Worm (Caenorhabditis elegans) whole organism, L4/young adult: Measurements from ENCODE around the gene dvc-1.

Experiments
- W03F9.2 ChIP-seq: fragments of 150-350 bp; optimal IDR thresholded peaks from 2 replicates; lab custom pipeline; 2014; ENCODE audit warnings: missing biosample characterization, missing genetic modification characterization
- dao-5 ChIP-seq: sonication (generic microtip); optimal IDR thresholded peaks from 2 replicates; lab custom pipeline; 2016; ENCODE audit warnings: missing genotype, missing genetic modification characterization, moderate library complexity, missing compliant biosample characterization
- him-1 ChIP-seq: sonication (generic microtip); optimal IDR thresholded peaks from 2 replicates; lab custom pipeline; 2016; ENCODE audit warnings: missing genotype, missing genetic modification reagents, missing genetic modification characterization, missing compliant biosample characterization

Gene dvc-1

DNA sequence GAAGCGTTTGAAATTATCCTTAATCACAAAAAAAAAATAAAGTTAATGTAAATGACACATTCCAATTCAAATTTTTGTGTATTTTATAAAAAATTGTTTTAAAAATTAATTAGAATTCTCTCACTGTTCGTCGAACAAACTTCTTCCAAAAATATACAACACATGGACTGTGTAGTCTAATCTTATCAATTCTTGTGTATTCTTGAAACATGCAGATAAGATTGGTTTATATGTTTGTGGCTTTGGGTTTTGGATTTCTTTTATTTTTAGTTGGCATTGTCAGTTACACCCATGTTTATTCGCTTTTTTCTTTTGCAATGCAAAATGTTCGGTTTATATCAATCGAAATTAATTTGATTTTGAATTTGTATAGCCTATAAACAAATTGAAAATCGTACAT lies 18.7 kb downstream of the dvc-1 start:
- TF ChIP-seq dao-5 (tag; lab: Kevin White, UChicago) (no peak), him-1 (no peak), W03F9.2 (tag; lab: Kevin White, UChicago) (no peak)

DNA sequence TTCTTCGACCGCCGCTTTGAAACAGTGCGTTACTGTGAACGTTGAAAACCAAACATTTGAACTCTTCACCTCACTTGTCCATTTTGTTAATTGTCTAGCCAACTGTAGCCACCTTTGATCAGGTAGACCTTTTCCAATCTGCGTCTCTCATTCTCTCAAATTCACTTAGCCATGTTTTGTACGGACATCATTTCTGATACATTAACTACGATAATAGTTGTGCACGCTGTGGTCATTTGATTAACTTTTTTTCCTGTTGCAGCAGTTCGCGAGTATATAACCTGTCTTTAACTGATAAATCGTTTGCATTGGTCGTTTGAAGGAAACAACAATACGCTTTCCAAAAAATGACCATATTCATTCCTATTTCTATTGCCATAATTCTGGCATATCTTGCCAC lies 21.7 kb downstream of the dvc-1 start, which contains the start of gene cyp-29A2:
cyp-29A2 (plus strand) TSS at position 190 of the 400 bp plus-strand sequence.
- TF ChIP-seq W03F9.2 (tag; lab: Kevin White, UChicago) (no peak), him-1 (no peak), dao-5 (tag; lab: Kevin White, UChicago) (no peak)

- TF ChIP-seq W03F9.2 (tag; lab: Kevin White, UChicago) (no peak), dao-5 (tag; lab: Kevin White, UChicago) (no peak), him-1 (no peak)
Measured at ce11 chrV:11216137-11216536, 23.0 kb downstream of the dvc-1 start.

DNA sequence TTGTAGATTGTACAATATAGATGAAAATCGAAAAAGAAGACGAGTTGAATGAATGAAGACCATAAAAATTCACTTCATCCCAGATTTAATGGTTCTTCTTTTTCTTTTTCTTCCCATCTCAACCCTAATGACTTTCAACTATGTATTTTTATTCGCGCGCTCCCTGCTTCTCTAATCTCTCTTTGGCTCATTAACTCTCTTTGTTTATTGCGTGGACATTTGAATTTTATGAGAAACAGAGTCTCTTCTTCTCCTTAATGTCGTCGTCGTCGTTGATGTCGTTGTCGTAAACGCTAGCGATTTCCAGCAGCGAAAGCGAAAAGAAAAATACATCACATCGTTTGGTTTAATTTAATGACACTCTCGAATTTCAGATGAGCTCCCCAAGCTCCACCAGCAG lies 24.6 kb downstream of the dvc-1 start:
- no peak for TF ChIP-seq W03F9.2 (tag; lab: Kevin White, UChicago)
- no peak for TF ChIP-seq him-1
- no peak for TF ChIP-seq dao-5 (tag; lab: Kevin White, UChicago)

ce11 chrV:11211323-11211722 lies 27.8 kb downstream of the dvc-1 start:
- TF ChIP-seq dao-5 (tag; lab: Kevin White, UChicago), result no peak
- no peak for TF ChIP-seq him-1
- TF ChIP-seq W03F9.2 (tag; lab: Kevin White, UChicago), result no peak

DNA sequence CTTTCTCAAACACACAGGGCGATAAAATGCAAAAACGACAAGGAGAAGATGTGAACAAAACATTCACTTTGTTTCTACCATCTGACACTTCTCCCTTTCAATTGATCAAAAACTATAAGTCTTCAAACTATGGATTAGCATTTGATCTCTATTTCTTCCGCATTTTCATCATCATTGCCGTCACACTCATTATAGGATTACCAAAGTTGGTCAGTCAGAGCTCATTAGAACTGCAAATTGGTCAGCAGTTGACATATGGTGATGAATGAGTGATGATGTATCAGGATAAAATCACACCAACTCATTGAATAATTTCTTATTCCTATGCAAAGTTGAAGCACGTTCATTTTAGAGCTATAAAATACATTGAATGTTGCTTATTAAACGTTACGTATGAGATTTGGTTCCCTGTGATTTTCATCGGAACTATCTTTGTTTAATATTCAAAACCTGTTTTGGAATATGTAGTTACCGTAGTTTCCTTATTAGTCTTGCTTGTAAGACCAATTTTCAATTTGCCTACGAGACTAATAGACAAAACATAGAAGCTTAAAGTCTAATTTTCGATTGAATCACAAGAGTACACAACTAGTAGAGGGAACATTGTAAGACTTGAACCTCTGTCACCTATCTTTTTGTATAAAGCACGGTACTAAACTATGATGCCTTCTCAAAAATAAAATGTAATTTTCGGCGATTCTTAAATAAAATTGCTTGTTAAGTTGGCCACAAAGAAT lies 29.5 kb downstream of the dvc-1 start:
- TF ChIP-seq W03F9.2 (tag; lab: Kevin White, UChicago) (no peak), him-1 (no peak), dao-5 (tag; lab: Kevin White, UChicago) (no peak)

DNA sequence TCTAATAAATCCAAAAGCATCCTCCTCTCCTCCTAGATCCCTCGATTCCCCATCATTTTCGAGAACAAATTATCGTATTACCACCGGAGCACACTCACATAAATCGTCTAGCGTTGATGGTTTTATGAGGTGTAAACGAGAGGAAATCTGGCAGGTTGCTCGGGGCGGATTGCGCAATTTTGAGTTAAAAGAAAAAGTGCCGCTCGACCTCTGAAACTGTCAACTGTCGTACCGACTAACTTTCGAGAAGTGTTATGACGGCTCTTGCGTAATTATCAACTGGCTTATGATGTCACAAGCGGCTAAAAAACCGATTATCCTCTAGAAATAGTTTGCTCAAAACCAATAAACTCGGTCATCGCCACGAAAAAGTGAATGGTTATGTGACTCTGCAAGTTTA lies 32.7 kb downstream of the dvc-1 start:
- TF ChIP-seq him-1 (no peak), W03F9.2 (tag; lab: Kevin White, UChicago) (no peak), dao-5 (tag; lab: Kevin White, UChicago) (no peak)

ce11 chrV:11204452-11204851 lies 34.7 kb downstream of the dvc-1 start:
- TF ChIP-seq W03F9.2 (tag; lab: Kevin White, UChicago) (no peak), dao-5 (tag; lab: Kevin White, UChicago) (no peak), him-1 (no peak)

ce11 chrV:11201826-11202565 lies 37.1 kb downstream of the dvc-1 start, which contains the start of gene K10D6.4:
K10D6.4 (plus strand) TSS chrV:11201925.
- no peak for TF ChIP-seq dao-5 (tag; lab: Kevin White, UChicago)
- TF ChIP-seq him-1, result no peak
- no peak for TF ChIP-seq W03F9.2 (tag; lab: Kevin White, UChicago)

ce11 chrV:11200316-11200715 lies 38.8 kb downstream of the dvc-1 start, which contains the start of gene K10D6.3:
K10D6.3 (plus strand) TSS chrV:11200616.
- no peak for TF ChIP-seq him-1
- no peak for TF ChIP-seq dao-5 (tag; lab: Kevin White, UChicago)
- no peak for TF ChIP-seq W03F9.2 (tag; lab: Kevin White, UChicago)

- TF ChIP-seq W03F9.2 (tag; lab: Kevin White, UChicago) (no peak), dao-5 (tag; lab: Kevin White, UChicago) (no peak), him-1 (no peak)
Measured at ce11 chrV:11199497-11199896, 39.6 kb downstream of the dvc-1 start.

DNA sequence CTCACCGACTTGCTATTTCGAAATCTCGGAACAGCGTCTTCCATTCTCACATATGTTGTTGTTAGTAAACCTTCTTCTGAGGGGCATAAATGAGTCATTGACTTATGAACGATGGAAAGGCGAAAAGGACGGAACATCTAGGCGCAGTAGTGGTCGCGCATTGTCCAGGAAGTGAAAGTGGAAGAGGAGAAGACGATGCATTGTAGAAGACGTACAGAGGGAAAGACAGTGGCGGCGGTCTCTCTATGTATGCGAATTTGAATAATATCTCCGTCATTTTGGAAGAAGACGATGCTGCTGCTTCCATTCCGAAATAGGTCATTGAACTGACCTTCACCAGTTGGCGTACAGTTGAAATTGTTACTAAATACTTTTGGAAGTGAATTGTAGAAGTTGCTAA lies 41.0 kb downstream of the dvc-1 start:
- TF ChIP-seq dao-5 (tag; lab: Kevin White, UChicago) (no peak), him-1 (no peak), W03F9.2 (tag; lab: Kevin White, UChicago) (no peak)

- TF ChIP-seq dao-5 (tag; lab: Kevin White, UChicago) (no peak), W03F9.2 (tag; lab: Kevin White, UChicago) (no peak), him-1 (no peak)
Measured at ce11 chrV:11196631-11197258, 42.4 kb downstream of the dvc-1 start.

- TF ChIP-seq W03F9.2 (tag; lab: Kevin White, UChicago) (no peak), him-1 (no peak), dao-5 (tag; lab: Kevin White, UChicago) (no peak)
Measured at ce11 chrV:11196109-11196508, 43.0 kb downstream of the dvc-1 start, which contains the start of gene clc-6. clc-6 (minus strand) TSS chrV:11196209.
